Worm (Caenorhabditis elegans) whole organism, young adult: Measurements from ENCODE around the gene him-5.

Source experiments
- ama-1 ChIP-seq, 3 experiments: fragments of 150-350 bp in 1 of 3; sonication (generic microtip) in 2 of 3; optimal IDR thresholded peaks; 2 replicates each; lab custom pipeline; 2014 to 2018; ENCODE audit warnings: missing biosample characterization in 2 of 3, missing genetic modification characterization in 2 of 3, missing genetic modification reagents in 2 of 3
- ceh-27 ChIP-seq: fragments of 200-800 bp; sonication (Bioruptor generic); optimal IDR thresholded peaks from 2 replicates; lab custom pipeline; 2018; ENCODE audit warnings: mild to moderate bottlenecking, missing genetic modification characterization, moderate library complexity, missing compliant biosample characterization
- dpl-1 ChIP-seq: fragments of 150-350 bp; optimal IDR thresholded peaks from 2 replicates; lab custom pipeline; 2014; ENCODE audit warnings: missing biosample characterization, missing genetic modification reagents, missing genetic modification characterization
- ets-4 ChIP-seq: fragments of 200-800 bp; sonication (Bioruptor generic); optimal IDR thresholded peaks from 2 replicates; lab custom pipeline; 2018; ENCODE audit warnings: mild to moderate bottlenecking, missing genetic modification characterization, missing compliant biosample characterization
- let-607 ChIP-seq, 2 experiments: fragments of 200-800 bp in 1 of 2; sonication (Bioruptor generic) in 1 of 2; sonication (generic microtip) in 1 of 2; optimal IDR thresholded peaks; 2 replicates each; lab custom pipeline; 2016 to 2018; ENCODE audit warnings: mild to moderate bottlenecking in 2 of 2, missing compliant biosample characterization in 2 of 2, missing genetic modification characterization in 2 of 2, moderate library complexity in 2 of 2, missing genotype in 1 of 2
- nhr-90 ChIP-seq: sonication (generic microtip); optimal IDR thresholded peaks from 2 replicates; lab custom pipeline; 2016; ENCODE audit warnings: missing genotype, mild to moderate bottlenecking, missing genetic modification characterization, missing compliant biosample characterization
- pha-4 ChIP-seq: fragments of 150-350 bp; sonication (generic microtip); optimal IDR thresholded peaks from 2 replicates; lab custom pipeline; 2014; ENCODE audit warnings: missing biosample characterization, missing genetic modification reagents, missing genetic modification characterization
- rcor-1 ChIP-seq: fragments of 200-800 bp; sonication (Bioruptor generic); IDR thresholded peaks from 2 replicates; pipeline ENCODE4 v1.3.6; 2022; ENCODE audit warnings: missing genetic modification reagents, missing genetic modification characterization, missing compliant biosample characterization
- repo-1 ChIP-seq: sonication (generic microtip); optimal IDR thresholded peaks from 2 replicates; lab custom pipeline; 2017; ENCODE audit warnings: mild to moderate bottlenecking, missing genetic modification characterization, missing compliant biosample characterization
- snpc-4 ChIP-seq, 5 experiments: fragments of 150-350 bp in 1 of 5; sonication (generic microtip) in 4 of 5; optimal IDR thresholded peaks; 2 replicates each; lab custom pipeline; 2014 to 2018; ENCODE audit warnings: missing genetic modification characterization in 5 of 5, missing biosample characterization in 3 of 5, antibody characterized with exemption in 2 of 5, mild to moderate bottlenecking in 2 of 5, missing compliant biosample characterization in 2 of 5, missing genotype in 2 of 5, moderate library complexity in 2 of 5, missing genetic modification reagents in 1 of 5
- unc-130 ChIP-seq: sonication (generic microtip); optimal IDR thresholded peaks from 2 replicates; lab custom pipeline; 2016; ENCODE audit warnings: missing genetic modification reagents, missing genetic modification characterization, missing compliant biosample characterization
- unc-62 ChIP-seq: fragments of 150-350 bp; optimal IDR thresholded peaks from 2 replicates; lab custom pipeline; 2014; ENCODE audit warnings: missing biosample characterization, missing genetic modification reagents, missing genetic modification characterization
- ztf-25 ChIP-seq: fragments of 200-800 bp; sonication (Bioruptor generic); IDR thresholded peaks from 2 replicates; pipeline ENCODE4 v1.3.6; 2022; ENCODE audit warnings: missing genetic modification reagents, missing genetic modification characterization, missing compliant biosample characterization
- ztf-26 ChIP-seq: sonication (generic microtip); optimal IDR thresholded peaks from 2 replicates; lab custom pipeline; 2017; ENCODE audit warnings: missing genetic modification characterization, missing compliant biosample characterization

ce11 chrV:14128858-14129257 lies 38.6 kb downstream of the him-5 start:
- TF ChIP-seq unc-62 (no peak), nhr-90 (tag; lab: Kevin White, UChicago) (no peak), ceh-27 (no peak), let-607 (tag; optimal IDR thresholded peaks at IDR 0.05; lab: Kevin White, UChicago) (no peak), ama-1 (optimal IDR thresholded peaks at IDR 0.05; lab: Kevin White, UChicago) (no peak), ama-1 (GFP tag; optimal IDR thresholded peaks at IDR 0.05; lab: Kevin White, UChicago) (no peak), ztf-25 (GFP tag; lab: Robert Waterston, UW) (no peak), snpc-4 (GFP tag; optimal IDR thresholded peaks at IDR 0.05; lab: Kevin White, UChicago) (no peak), snpc-4 (tag; optimal IDR thresholded peaks at IDR 0.05; lab: Kevin White, UChicago) (no peak), unc-130 (no peak), repo-1 (tag; lab: Kevin White, UChicago) (no peak), ztf-26 (tag; lab: Kevin White, UChicago) (no peak), ets-4 (GFP tag; lab: Kevin White, UChicago) (no peak), rcor-1 (GFP tag; lab: Robert Waterston, UW) (no peak), dpl-1 (GFP tag; lab: Kevin White, UChicago) (no peak), pha-4 (tag; lab: Kevin White, UChicago) (no peak)
